Worm (Caenorhabditis elegans) whole organism, L2 larva: ENCODE results near the gene ZK1240.11.

Experiments used
- F13H6.1 ChIP-seq: sonication (generic microtip); optimal IDR thresholded peaks from 2 replicates; lab custom pipeline; 2016; ENCODE audit warnings: missing genetic modification characterization, missing compliant biosample characterization
- aly-2 ChIP-seq: fragments of 150-350 bp; optimal IDR thresholded peaks from 2 replicates; lab custom pipeline; 2014; ENCODE audit warnings: missing biosample characterization, missing genetic modification characterization

DNA sequence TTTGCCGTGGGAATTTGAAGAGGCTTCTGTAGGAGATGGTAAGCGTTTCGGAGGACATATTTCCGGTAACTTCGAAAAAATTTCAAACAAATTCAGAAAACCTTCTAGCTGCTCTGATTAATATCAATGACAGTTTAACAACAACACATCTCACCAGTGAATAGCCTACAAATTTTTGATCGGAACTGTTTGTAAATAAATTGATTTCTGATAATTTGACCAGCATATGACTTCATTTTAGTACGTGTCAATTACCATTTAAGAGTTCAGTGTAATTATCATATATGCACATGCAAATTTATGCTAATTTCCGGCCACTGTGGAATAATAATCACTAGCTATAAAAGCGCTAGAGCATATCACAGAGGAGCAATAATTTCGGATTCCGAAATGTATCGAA lies at the start of gene ZK1240.11:
- no peak for TF ChIP-seq aly-2 (tag; lab: Kevin White, UChicago)
- TF ChIP-seq F13H6.1, result no peak
